Worm (Caenorhabditis elegans): ENCODE measurements around the gene Y54G2A.15.
A peak's percentile ranks its signal among the peaks of the same experiment; 100 is the strongest.
"Not testable (repeated sequence)": the region's sequence is repeated elsewhere in the genome, so short reads cannot be mapped to it uniquely, and the experiment has no call there.

The Y54G2A.15 gene

ce11 chrIV:2820408-2820807 lies 23.4 kb downstream of the Y54G2A.15 start, which contains the start of gene Y54G2A.37:
Gene Y54G2A.37 (plus strand): TSS chrIV:2820708.
- TF ChIP-seq tab-1 (GFP tag; IDR thresholded peaks at IDR 0.05) (no peak), cog-1 (tag; optimal IDR thresholded peaks at IDR 0.05) (no peak), med-1 (GFP tag; optimal IDR thresholded peaks at IDR 0.05; ENCODE audit: insufficient read depth) (no peak), flt-1 (GFP tag; IDR thresholded peaks at IDR 0.05) (no peak), ztf-23 (GFP tag; IDR thresholded peaks at IDR 0.05) (no peak), T22C8.4 (GFP tag; IDR thresholded peaks at IDR 0.05) (no peak), ztf-29 (GFP tag; IDR thresholded peaks at IDR 0.05) (no peak), klf-2 (GFP tag; conservative IDR thresholded peaks at IDR 0.05) (no peak), ref-1 (GFP tag; conservative IDR thresholded peaks at IDR 0.05) (no peak)

ce11 chrIV:2819633-2820032 lies 24.1 kb downstream of the Y54G2A.15 start, which contains the start of gene Y54G2A.13:
Gene Y54G2A.13 (minus strand): TSS chrIV:2819733.
- TF ChIP-seq cog-1 (tag; optimal IDR thresholded peaks at IDR 0.05), result no peak
- TF ChIP-seq T22C8.4 (GFP tag; IDR thresholded peaks at IDR 0.05), result no peak
- TF ChIP-seq ztf-23 (GFP tag; IDR thresholded peaks at IDR 0.05), result no peak
- TF ChIP-seq klf-2 (GFP tag; conservative IDR thresholded peaks at IDR 0.05), result no peak
- no peak for TF ChIP-seq flt-1 (GFP tag; IDR thresholded peaks at IDR 0.05)
- TF ChIP-seq med-1 (GFP tag; optimal IDR thresholded peaks at IDR 0.05; ENCODE audit: insufficient read depth), result no peak

- 0 out of 2 replicates have a peak, but pooled peaks have one; percentile 35 for TF ChIP-seq flt-1 (GFP tag; IDR thresholded peaks at IDR 0.05)
- no peak for TF ChIP-seq T22C8.4 (GFP tag; IDR thresholded peaks at IDR 0.05)
- TF ChIP-seq tab-1 (GFP tag; IDR thresholded peaks at IDR 0.05), result no peak
Observed at ce11 chrIV:2817038-2817437, 26.7 kb downstream of the Y54G2A.15 start.

- TF ChIP-seq klf-2 (GFP tag; conservative IDR thresholded peaks at IDR 0.05), result no peak
Observed at ce11 chrIV:2809208-2809607, 34.6 kb downstream of the Y54G2A.15 start, which contains the start of gene Y54G2A.76. Gene Y54G2A.76 (plus strand): TSS chrIV:2809410.

ce11 chrIV:2808154-2808553 lies 35.6 kb downstream of the Y54G2A.15 start:
- TF ChIP-seq med-1 (GFP tag; optimal IDR thresholded peaks at IDR 0.05; ENCODE audit: insufficient read depth), result no peak
- 0 out of 2 replicates have a peak, but pooled peaks have one; percentile 58 for TF ChIP-seq tab-1 (GFP tag; IDR thresholded peaks at IDR 0.05)
- no peak for TF ChIP-seq cog-1 (tag; optimal IDR thresholded peaks at IDR 0.05)
- no peak; the same call in 1 of the 2 replicates for TF ChIP-seq ztf-23 (GFP tag; IDR thresholded peaks at IDR 0.05)
- TF ChIP-seq T22C8.4 (GFP tag; IDR thresholded peaks at IDR 0.05), result no peak
- no peak for TF ChIP-seq ref-1 (GFP tag; conservative IDR thresholded peaks at IDR 0.05)
- peak; percentile 44; the same call in 1 of the 2 replicates for TF ChIP-seq flt-1 (GFP tag; IDR thresholded peaks at IDR 0.05)
- no peak for TF ChIP-seq klf-2 (GFP tag; conservative IDR thresholded peaks at IDR 0.05)
- no peak for TF ChIP-seq ztf-29 (GFP tag; IDR thresholded peaks at IDR 0.05)

- TF ChIP-seq flt-1 (GFP tag; IDR thresholded peaks at IDR 0.05) (peak; percentile 90), cog-1 (tag; optimal IDR thresholded peaks at IDR 0.05) (peak; percentile 39), med-1 (GFP tag; optimal IDR thresholded peaks at IDR 0.05; ENCODE audit: insufficient read depth) (no peak), klf-2 (GFP tag; conservative IDR thresholded peaks at IDR 0.05) (no peak), ztf-29 (GFP tag; IDR thresholded peaks at IDR 0.05) (no peak), tab-1 (GFP tag; IDR thresholded peaks at IDR 0.05) (peak; percentile 82), ref-1 (GFP tag; conservative IDR thresholded peaks at IDR 0.05) (peak; percentile 69), T22C8.4 (GFP tag; IDR thresholded peaks at IDR 0.05) (peak; percentile 65), ztf-23 (GFP tag; IDR thresholded peaks at IDR 0.05) (peak; percentile 74)
Observed at ce11 chrIV:2805525-2805924, 38.3 kb downstream of the Y54G2A.15 start, which contains the start of gene Y54G2A.45. Gene Y54G2A.45 (plus strand): TSS chrIV:2805857.

ce11 chrIV:2803652-2804051 lies 40.1 kb downstream of the Y54G2A.15 start, which contains the start of gene Y54G2A.32:
Gene Y54G2A.32 (plus strand): TSS chrIV:2803952.
- no peak for TF ChIP-seq flt-1 (GFP tag; IDR thresholded peaks at IDR 0.05)
- no peak for TF ChIP-seq med-1 (GFP tag; optimal IDR thresholded peaks at IDR 0.05; ENCODE audit: insufficient read depth)
- no peak for TF ChIP-seq ref-1 (GFP tag; conservative IDR thresholded peaks at IDR 0.05)

ce11 chrIV:2802193-2802592 lies 41.6 kb downstream of the Y54G2A.15 start:
- TF ChIP-seq ztf-29 (GFP tag; IDR thresholded peaks at IDR 0.05) (0 out of 2 replicates have a peak, but pooled peaks have one; percentile 14), T22C8.4 (GFP tag; IDR thresholded peaks at IDR 0.05) (no peak), tab-1 (GFP tag; IDR thresholded peaks at IDR 0.05) (peak; percentile 75; the same call in 1 of the 2 replicates), med-1 (GFP tag; optimal IDR thresholded peaks at IDR 0.05; ENCODE audit: insufficient read depth) (no peak), cog-1 (tag; optimal IDR thresholded peaks at IDR 0.05) (no peak), klf-2 (GFP tag; conservative IDR thresholded peaks at IDR 0.05) (peak; percentile 61; the same call in 1 of the 2 replicates), ref-1 (GFP tag; conservative IDR thresholded peaks at IDR 0.05) (peak; percentile 54; the same call in 1 of the 2 replicates), ztf-23 (GFP tag; IDR thresholded peaks at IDR 0.05) (peak; percentile 74; the same call in 1 of the 2 replicates), flt-1 (GFP tag; IDR thresholded peaks at IDR 0.05) (peak; percentile 63)

- not testable (repeated sequence) for TF ChIP-seq klf-2 (GFP tag; conservative IDR thresholded peaks at IDR 0.05); ztf-29 (GFP tag; IDR thresholded peaks at IDR 0.05); ref-1 (GFP tag; conservative IDR thresholded peaks at IDR 0.05)
Observed at ce11 chrIV:2801558-2801957, 42.2 kb downstream of the Y54G2A.15 start, which contains the start of gene Y54G2A.44. Gene Y54G2A.44 (plus strand): TSS chrIV:2801858.

ce11 chrIV:2801004-2801403 lies 42.8 kb downstream of the Y54G2A.15 start:
- TF ChIP-seq tab-1 (GFP tag; IDR thresholded peaks at IDR 0.05) (peak; percentile 69; the same call in 1 of the 2 replicates), klf-2 (GFP tag; conservative IDR thresholded peaks at IDR 0.05) (no peak), cog-1 (tag; optimal IDR thresholded peaks at IDR 0.05) (no peak), T22C8.4 (GFP tag; IDR thresholded peaks at IDR 0.05) (no peak), ztf-23 (GFP tag; IDR thresholded peaks at IDR 0.05) (peak; percentile 69; the same call in 1 of the 2 replicates), ref-1 (GFP tag; conservative IDR thresholded peaks at IDR 0.05) (no peak), med-1 (GFP tag; optimal IDR thresholded peaks at IDR 0.05; ENCODE audit: insufficient read depth) (no peak), ztf-29 (GFP tag; IDR thresholded peaks at IDR 0.05) (peak; percentile 55; the same call in 1 of the 2 replicates), flt-1 (GFP tag; IDR thresholded peaks at IDR 0.05) (no peak)
